Fruit fly (Drosophila melanogaster): ENCODE measurements around the gene fkh.

The fkh gene

dm6 chr3R:28588395-28589050 lies 3.5 kb upstream of the fkh start:
- TF ChIP-seq Sox14 (GFP tag; optimal IDR thresholded peaks at IDR 0.05) (no peak), fkh (GFP tag; optimal IDR thresholded peaks at IDR 0.05) (peak; percentile 81), Eip78C (GFP tag) (peak; percentile 4)

- TF ChIP-seq esn (GFP tag; optimal IDR thresholded peaks at IDR 0.05) = no peak
- TF ChIP-seq Eip78C (GFP tag) = peak; percentile 44
- no peak for TF ChIP-seq Eip75B (GFP tag; optimal IDR thresholded peaks at IDR 0.05)
- no peak for TF ChIP-seq fd85E (GFP tag; optimal IDR thresholded peaks at IDR 0.05)
- TF ChIP-seq vri (GFP tag; optimal IDR thresholded peaks at IDR 0.05) = peak; percentile 33
- no peak for TF ChIP-seq CG32006 (GFP tag; optimal IDR thresholded peaks at IDR 0.05)
- peak; percentile 100 for TF ChIP-seq fkh (GFP tag; optimal IDR thresholded peaks at IDR 0.05)
Measured at dm6 chr3R:28586943-28587342, 1.9 kb upstream of the fkh start.

dm6 chr3R:28586224-28586623 lies 1.2 kb upstream of the fkh start:
- TF ChIP-seq CG6854 (GFP tag; optimal IDR thresholded peaks at IDR 0.05) (no peak), lz (GFP tag; optimal IDR thresholded peaks at IDR 0.05) (no peak), Gug (GFP tag; IDR thresholded peaks at IDR 0.05) (no peak), CG6792 (GFP tag; optimal IDR thresholded peaks at IDR 0.05) (no peak), CG3919 (GFP tag; optimal IDR thresholded peaks at IDR 0.05) (no peak), CG7368 (GFP tag; optimal IDR thresholded peaks at IDR 0.05) (no peak), acj6 (GFP tag; optimal IDR thresholded peaks at IDR 0.05) (no peak), CG8632 (GFP tag; optimal IDR thresholded peaks at IDR 0.05) (no peak), CG6808 (GFP tag; optimal IDR thresholded peaks at IDR 0.05) (no peak), CG10631 (GFP tag; optimal IDR thresholded peaks at IDR 0.05) (no peak), CG8319 (GFP tag; optimal IDR thresholded peaks at IDR 0.05) (no peak), CG8119 (GFP tag; IDR thresholded peaks at IDR 0.05) (no peak), Sox15 (GFP tag; optimal IDR thresholded peaks at IDR 0.05) (no peak), CG9139 (GFP tag; optimal IDR thresholded peaks at IDR 0.05) (no peak), Blimp-1 (GFP tag; optimal IDR thresholded peaks at IDR 0.05) (no peak), ss (GFP tag; optimal IDR thresholded peaks at IDR 0.05) (no peak), CG11902 (GFP tag; optimal IDR thresholded peaks at IDR 0.05) (no peak)

dm6 chr3R:28584237-28584834 lies 728 bp downstream of the fkh start:
- no peak for TF ChIP-seq CG3032 (tag; optimal IDR thresholded peaks at IDR 0.05)

dm6 chr3R:28582629-28583028 lies 2.4 kb downstream of the fkh start:
- TF ChIP-seq Hr4 (GFP tag; optimal IDR thresholded peaks at IDR 0.05) = no peak
- no peak for TF ChIP-seq CG8319 (GFP tag; optimal IDR thresholded peaks at IDR 0.05)
- no peak for TF ChIP-seq Blimp-1 (GFP tag; optimal IDR thresholded peaks at IDR 0.05)
- no peak for TF ChIP-seq CG6276 (GFP tag; optimal IDR thresholded peaks at IDR 0.05)
- no peak for TF ChIP-seq pdm3 (GFP tag; optimal IDR thresholded peaks at IDR 0.05)
- no peak for TF ChIP-seq Hr39 (GFP tag; optimal IDR thresholded peaks at IDR 0.05)
- TF ChIP-seq Gug (GFP tag; IDR thresholded peaks at IDR 0.05) = no peak
- no peak for TF ChIP-seq salr (GFP tag; optimal IDR thresholded peaks at IDR 0.05)
- TF ChIP-seq CG6163 (GFP tag; IDR thresholded peaks at IDR 0.05) = no peak
- no peak for TF ChIP-seq CG31627 (GFP tag; optimal IDR thresholded peaks at IDR 0.05)
- TF ChIP-seq lz (GFP tag; optimal IDR thresholded peaks at IDR 0.05) = no peak
- TF ChIP-seq Sox15 (GFP tag; optimal IDR thresholded peaks at IDR 0.05) = no peak
- no peak for TF ChIP-seq CG1621 (tag; optimal IDR thresholded peaks at IDR 0.05)
- TF ChIP-seq CG32006 (GFP tag; optimal IDR thresholded peaks at IDR 0.05) = no peak
- TF ChIP-seq Ets21C (GFP tag; optimal IDR thresholded peaks at IDR 0.05) = no peak
